Worm (Caenorhabditis elegans): Measurements from ENCODE around the gene srw-83.

ce11 chrV:18412351-18412750, 14.0 kb upstream of the srw-83 start:
- no peak for TF ChIP-seq F22D6.2 (tag; optimal IDR thresholded peaks at IDR 0.05)
- TF ChIP-seq egl-44 (GFP tag; IDR thresholded peaks at IDR 0.05) = no peak
- no peak for TF ChIP-seq let-526 (GFP tag; IDR thresholded peaks at IDR 0.05)
- TF ChIP-seq lin-26 (GFP tag; IDR thresholded peaks at IDR 0.05) = peak; percentile 79
- no peak for TF ChIP-seq lir-1 (GFP tag; conservative IDR thresholded peaks at IDR 0.05)
- TF ChIP-seq ceh-58 (GFP tag; IDR thresholded peaks at IDR 0.05) = no peak
